Fruit fly (Drosophila melanogaster) whole organism, embryonic: ENCODE results near the gene CG9302.

Experiments used
- Antp ChIP-seq: fragments of 200-800 bp; sonication (Bioruptor generic); optimal IDR thresholded peaks from 3 replicates; lab custom pipeline; 2016; ENCODE audit warnings: missing biosample characterization, missing genetic modification characterization
- BEAF-32 ChIP-seq: fragments of 200-800 bp; sonication (Bioruptor generic); optimal IDR thresholded peaks from 3 replicates; lab custom pipeline; 2017; ENCODE audit warnings: missing biosample characterization, missing genetic modification characterization, mild to moderate bottlenecking, moderate library complexity, missing genetic modification reagents
- Bdp1 ChIP-seq: fragments of 200-800 bp; sonication (Bioruptor generic); optimal IDR thresholded peaks from 3 replicates; lab custom pipeline; 2016; ENCODE audit warnings: missing biosample characterization, missing genetic modification characterization
- CG10543 ChIP-seq: fragments of 200-800 bp; sonication (Bioruptor generic); optimal IDR thresholded peaks from 3 replicates; lab custom pipeline; 2017; ENCODE audit warnings: missing biosample characterization, mild to moderate bottlenecking, missing genetic modification characterization, moderate library complexity
- CG12104 ChIP-seq: fragments of 200-800 bp; sonication (Bioruptor generic); optimal IDR thresholded peaks from 3 replicates; lab custom pipeline; 2016; ENCODE audit warnings: missing biosample characterization, missing genetic modification characterization
- CG1233 ChIP-seq: fragments of 200-800 bp; sonication (Bioruptor generic); optimal IDR thresholded peaks from 4 replicates; lab custom pipeline; 2018; ENCODE audit warnings: missing biosample characterization, mild to moderate bottlenecking, missing genetic modification characterization
- CG13296 ChIP-seq: fragments of 200-800 bp; sonication (Bioruptor generic); optimal IDR thresholded peaks from 3 replicates; lab custom pipeline; 2018; ENCODE audit warnings: missing biosample characterization, mild to moderate bottlenecking, missing genetic modification characterization
- CG15269 ChIP-seq: fragments of 200-800 bp; sonication (Bioruptor generic); optimal IDR thresholded peaks from 2 replicates; lab custom pipeline; 2018; ENCODE audit warnings: missing biosample characterization, mild to moderate bottlenecking, missing genetic modification characterization, moderate library complexity
- CG17802 ChIP-seq: fragments of 200-800 bp; sonication (Bioruptor generic); optimal IDR thresholded peaks from 2 replicates; lab custom pipeline; 2018; ENCODE audit warnings: missing biosample characterization, mild to moderate bottlenecking, missing genetic modification characterization, moderate library complexity
- CG17829 ChIP-seq: fragments of 200-800 bp; optimal IDR thresholded peaks from 2 replicates; lab custom pipeline; 2019; ENCODE audit warnings: missing biosample characterization, mild to moderate bottlenecking, missing genetic modification characterization, moderate library complexity
- CG18011 ChIP-seq: fragments of 200-800 bp; sonication (Bioruptor generic); optimal IDR thresholded peaks from 2 replicates; lab custom pipeline; 2017; ENCODE audit warnings: missing biosample characterization, missing genetic modification characterization, mild to moderate bottlenecking, moderate library complexity, missing genotype
- CG1832 ChIP-seq: fragments of 200-800 bp; sonication (Bioruptor generic); optimal IDR thresholded peaks from 2 replicates; lab custom pipeline; 2017; ENCODE audit warnings: missing biosample characterization, mild to moderate bottlenecking, missing genetic modification characterization, inconsistent platforms
- CG18599 ChIP-seq: fragments of 200-800 bp; sonication (Bioruptor generic); optimal IDR thresholded peaks from 3 replicates; lab custom pipeline; 2017; ENCODE audit warnings: missing biosample characterization, missing genetic modification characterization, mild to moderate bottlenecking, moderate library complexity, missing genetic modification reagents
- CG2120 ChIP-seq: fragments of 200-800 bp; sonication (Bioruptor generic); optimal IDR thresholded peaks from 3 replicates; lab custom pipeline; 2016; ENCODE audit warnings: missing biosample characterization, missing genetic modification characterization
- CG31388 ChIP-seq: fragments of 200-800 bp; sonication (Bioruptor generic); optimal IDR thresholded peaks from 2 replicates; lab custom pipeline; 2016; ENCODE audit warnings: missing biosample characterization, missing genetic modification characterization
- CG34224 ChIP-seq: fragments of 200-800 bp; sonication (Bioruptor generic); IDR thresholded peaks from 3 replicates; pipeline ENCODE4 v1.3.6; 2022; ENCODE audit warnings: missing biosample characterization, missing genetic modification characterization; ENCODE audit not compliant: partially characterized antibody
- CG3995 ChIP-seq: fragments of 200-800 bp; sonication (Bioruptor generic); optimal IDR thresholded peaks from 3 replicates; lab custom pipeline; 2016; ENCODE audit warnings: missing biosample characterization, missing genetic modification characterization
- CG4617 ChIP-seq: fragments of 200-800 bp; sonication (Bioruptor generic); optimal IDR thresholded peaks from 3 replicates; lab custom pipeline; 2016; ENCODE audit warnings: missing biosample characterization, missing genetic modification characterization, borderline replicate concordance
- CG4820 ChIP-seq: fragments of 200-800 bp; sonication (Bioruptor generic); optimal IDR thresholded peaks from 3 replicates; lab custom pipeline; 2016; ENCODE audit warnings: missing biosample characterization, missing genetic modification characterization
- CG5953 ChIP-seq: fragments of 200-800 bp; sonication (Bioruptor generic); IDR thresholded peaks from 2 replicates; pipeline ENCODE4 v1.3.6; 2022; ENCODE audit warnings: missing biosample characterization, missing genetic modification characterization
- CG6791 ChIP-seq: fragments of 200-800 bp; sonication (Bioruptor generic); IDR thresholded peaks from 3 replicates; pipeline ENCODE4 v1.3.6; 2022; ENCODE audit warnings: missing biosample characterization, missing genetic modification characterization; ENCODE audit not compliant: partially characterized antibody
- CG7271 ChIP-seq: fragments of 200-800 bp; sonication (Bioruptor generic); optimal IDR thresholded peaks from 2 replicates; lab custom pipeline; 2018; ENCODE audit warnings: missing biosample characterization, mild to moderate bottlenecking, missing genetic modification characterization, moderate library complexity
- CG7839 ChIP-seq: fragments of 200-800 bp; sonication (Bioruptor generic); optimal IDR thresholded peaks from 3 replicates; lab custom pipeline; 2018; ENCODE audit warnings: missing biosample characterization, mild to moderate bottlenecking, missing genetic modification characterization, moderate library complexity
- CG9817 ChIP-seq: fragments of 200-800 bp; sonication (Bioruptor generic); optimal IDR thresholded peaks from 2 replicates; lab custom pipeline; 2018; ENCODE audit warnings: missing biosample characterization, mild to moderate bottlenecking, missing genetic modification characterization, moderate library complexity
- CoRest ChIP-seq: fragments of 200-800 bp; sonication (Bioruptor generic); optimal IDR thresholded peaks from 3 replicates; lab custom pipeline; 2018; ENCODE audit warnings: missing biosample characterization, mild to moderate bottlenecking, missing genetic modification characterization, moderate library complexity
- D19B ChIP-seq: fragments of 200-800 bp; sonication (Bioruptor generic); optimal IDR thresholded peaks from 2 replicates; lab custom pipeline; 2017; ENCODE audit warnings: missing biosample characterization, mild to moderate bottlenecking, missing genetic modification characterization
- Dll ChIP-seq: fragments of 200-800 bp; sonication (Bioruptor generic); IDR thresholded peaks from 4 replicates; pipeline ENCODE4 v1.3.6; 2022; ENCODE audit warnings: missing biosample characterization, missing genetic modification characterization; ENCODE audit not compliant: partially characterized antibody
- Dp ChIP-seq: fragments of 200-800 bp; sonication (Bioruptor generic); optimal IDR thresholded peaks from 2 replicates; lab custom pipeline; 2018; ENCODE audit warnings: missing biosample characterization, mild to moderate bottlenecking, missing genetic modification characterization, moderate library complexity
- Hmr ChIP-seq: fragments of 200-800 bp; sonication (Bioruptor generic); optimal IDR thresholded peaks from 3 replicates; lab custom pipeline; 2017; ENCODE audit warnings: mild to moderate bottlenecking, missing biosample characterization, missing genetic modification reagents, missing genetic modification characterization
- Hr3 ChIP-seq: fragments of 200-800 bp; sonication (Bioruptor generic); optimal IDR thresholded peaks from 3 replicates; lab custom pipeline; 2016; ENCODE audit warnings: missing biosample characterization, missing genetic modification characterization
- Meics ChIP-seq: fragments of 200-800 bp; sonication (Bioruptor generic); optimal IDR thresholded peaks from 2 replicates; lab custom pipeline; 2017; ENCODE audit warnings: missing biosample characterization, mild to moderate bottlenecking, missing genetic modification characterization
- Oli ChIP-seq: fragments of 200-800 bp; sonication (Bioruptor generic); optimal IDR thresholded peaks from 2 replicates; lab custom pipeline; 2018; ENCODE audit warnings: missing biosample characterization, mild to moderate bottlenecking, missing genetic modification characterization, moderate library complexity
- PHDP ChIP-seq: fragments of 200-800 bp; sonication (Bioruptor generic); optimal IDR thresholded peaks from 3 replicates; lab custom pipeline; 2018; ENCODE audit warnings: missing biosample characterization, mild to moderate bottlenecking, missing genetic modification characterization, moderate library complexity
- Pdp1 ChIP-seq, 2 experiments: fragments of 200-800 bp; sonication (Bioruptor generic); optimal IDR thresholded peaks; 3 replicates each; lab custom pipeline; 2016; ENCODE audit warnings: missing biosample characterization in 2 of 2, missing genetic modification characterization in 2 of 2, mild to moderate bottlenecking in 1 of 2, moderate library complexity in 1 of 2
- Trl ChIP-seq, 3 experiments: fragments of >200 bp in 2 of 3; fragments of 200-800 bp in 1 of 3; sonication (Bioruptor generic) in 1 of 3; optimal IDR thresholded peaks; 2 replicates in 1 of 3; 3 replicates in 2 of 3; lab custom pipeline; 2016 to 2017; ENCODE audit warnings: missing biosample characterization in 1 of 3, missing genetic modification characterization in 1 of 3
- abd-A ChIP-seq: fragments of 200-800 bp; sonication (Bioruptor generic); optimal IDR thresholded peaks from 3 replicates; lab custom pipeline; 2019; ENCODE audit warnings: missing biosample characterization, mild to moderate bottlenecking, missing genetic modification characterization, moderate library complexity
- ara ChIP-seq: fragments of 200-800 bp; sonication (Bioruptor generic); IDR thresholded peaks from 2 replicates; pipeline ENCODE4 v1.3.6; 2022; ENCODE audit warnings: missing biosample characterization, missing genetic modification characterization
- chif ChIP-seq, 2 experiments: fragments of 200-800 bp; sonication (Bioruptor generic); optimal IDR thresholded peaks; 3 replicates each; lab custom pipeline; 2016; ENCODE audit warnings: missing biosample characterization in 2 of 2, missing genetic modification characterization in 2 of 2
- ci ChIP-seq: fragments of 200-800 bp; sonication (Bioruptor generic); IDR thresholded peaks from 3 replicates; pipeline ENCODE4 v1.3.6; 2022; ENCODE audit warnings: missing biosample characterization, missing genetic modification characterization
- disco-r ChIP-seq: fragments of 200-800 bp; sonication (Bioruptor generic); optimal IDR thresholded peaks from 2 replicates; lab custom pipeline; 2016; ENCODE audit warnings: missing biosample characterization, missing genetic modification characterization
- dmrt11E ChIP-seq: fragments of 200-800 bp; sonication (Bioruptor generic); optimal IDR thresholded peaks from 3 replicates; lab custom pipeline; 2018; ENCODE audit warnings: missing biosample characterization, mild to moderate bottlenecking, missing genetic modification characterization, moderate library complexity
- fu2 ChIP-seq: fragments of 200-800 bp; sonication (Bioruptor generic); optimal IDR thresholded peaks from 2 replicates; lab custom pipeline; 2016; ENCODE audit warnings: missing biosample characterization, missing genetic modification characterization
- p53 ChIP-seq: fragments of 200-800 bp; sonication (Bioruptor generic); optimal IDR thresholded peaks from 2 replicates; lab custom pipeline; 2016; ENCODE audit warnings: missing biosample characterization, missing genetic modification characterization
- pzg ChIP-seq: fragments of 200-800 bp; sonication (Bioruptor generic); optimal IDR thresholded peaks from 3 replicates; lab custom pipeline; 2018; ENCODE audit warnings: missing biosample characterization, mild to moderate bottlenecking, missing genetic modification characterization, moderate library complexity
- sr ChIP-seq: fragments of 200-800 bp; sonication (Bioruptor generic); IDR thresholded peaks from 3 replicates; pipeline ENCODE4 v1.3.6; 2022; ENCODE audit warnings: missing biosample characterization, missing genetic modification characterization
- sug ChIP-seq: fragments of 200-800 bp; optimal IDR thresholded peaks from 2 replicates; lab custom pipeline; 2019; ENCODE audit warnings: missing biosample characterization, mild to moderate bottlenecking, missing genetic modification characterization, moderate library complexity
- tap ChIP-seq: fragments of 200-800 bp; optimal IDR thresholded peaks from 3 replicates; lab custom pipeline; 2019; ENCODE audit warnings: missing biosample characterization, mild to moderate bottlenecking, missing genetic modification characterization, moderate library complexity
- yki ChIP-seq: fragments of >200 bp; optimal IDR thresholded peaks from 3 replicates; lab custom pipeline; 2018

CG9302 gene

dm6 chr2L:13370762-13371161 lies 7.6 kb downstream of the CG9302 start, which contains the start of gene ND-B22 (continued):
- TF ChIP-seq CoRest (tag; lab: Kevin White, UChicago) (peak; percentile 6), CG4820 (peak; percentile 39), CG5953 (GFP tag; lab: Robert Waterston, UW) (no peak), CG1832 (GFP tag; lab: Kevin White, UChicago) (no peak), CG10543 (GFP tag; lab: Kevin White, UChicago) (peak; percentile 38), yki (lab: Kevin White, UChicago) (no peak), CG13296 (peak; percentile 36), CG9817 (peak; percentile 40), ara (GFP tag; lab: Robert Waterston, UW) (peak; percentile 35; the same call in 1 of the 2 replicates), CG6791 (0 out of 3 replicates have a peak, but pooled peaks have one; percentile 41), CG1233 (peak; percentile 39), CG3995 (GFP tag; lab: Kevin White, UChicago) (peak; percentile 32), sr (GFP tag; lab: Robert Waterston, UW) (no peak), CG17802 (tag; lab: Kevin White, UChicago) (peak; percentile 32), Dll (GFP tag; lab: Robert Waterston, UW) (peak; percentile 37; the same call in 1 of the 4 replicates), CG15269 (tag; lab: Kevin White, UChicago) (peak; percentile 30), Hmr (GFP tag; lab: Kevin White, UChicago) (peak; percentile 38), Oli (no peak), Meics (peak; percentile 36), p53 (GFP tag; lab: Kevin White, UChicago) (no peak), CG7839 (tag; lab: Kevin White, UChicago) (peak; percentile 41), CG12104 (GFP tag; lab: Kevin White, UChicago) (no peak), abd-A (tag; lab: Kevin White, UChicago) (no peak), Trl (optimal IDR thresholded peaks at IDR 0.05; lab: Kevin White, UChicago) (no peak), Trl (GFP tag; optimal IDR thresholded peaks at IDR 0.05; lab: Kevin White, UChicago) (peak; percentile 31), CG17829 (tag; lab: Kevin White, UChicago) (peak; percentile 31), Hr3 (GFP tag; lab: Kevin White, UChicago) (peak; percentile 3), CG2120 (GFP tag; lab: Kevin White, UChicago) (peak; percentile 73), ci (GFP tag; lab: Robert Waterston, UW) (peak; percentile 66), chif (GFP tag; optimal IDR thresholded peaks at IDR 0.05; lab: Kevin White, UChicago) (peak in 1 of 2 experiments; percentile 2), tap (peak; percentile 16), BEAF-32 (GFP tag; lab: Kevin White, UChicago) (peak; percentile 25), CG34224 (peak; percentile 52; the same call in 1 of the 3 replicates), fu2 (GFP tag; lab: Kevin White, UChicago) (peak; percentile 25), CG4617 (peak; percentile 87), disco-r (GFP tag; lab: Kevin White, UChicago) (no peak), CG18599 (GFP tag; lab: Kevin White, UChicago) (peak; percentile 51), D19B (peak; percentile 26), Pdp1 (GFP tag; optimal IDR thresholded peaks at IDR 0.05; lab: Kevin White, UChicago) (peak; percentile 27 to 97), CG18011 (GFP tag; lab: Kevin White, UChicago) (peak; percentile 17), PHDP (tag; lab: Kevin White, UChicago) (peak; percentile 24), CG31388 (GFP tag; lab: Kevin White, UChicago) (no peak), dmrt11E (peak; percentile 10), Antp (GFP tag; lab: Kevin White, UChicago) (peak; percentile 4), CG7271 (tag; lab: Kevin White, UChicago) (no peak), sug (tag; lab: Kevin White, UChicago) (peak; percentile 53), Bdp1 (GFP tag; lab: Kevin White, UChicago) (peak; percentile 66), Dp (peak; percentile 88), pzg (GFP tag; lab: Kevin White, UChicago) (peak; percentile 76)
